Worm (Caenorhabditis elegans) whole organism, young adult: ENCODE data around the gene Y40B10A.9.

Source experiments
- chd-7 ChIP-seq: sonication (generic microtip); optimal IDR thresholded peaks from 2 replicates; lab custom pipeline; 2016; ENCODE audit warnings: mild to moderate bottlenecking, missing genetic modification characterization, moderate library complexity, missing compliant biosample characterization
- nhr-90 ChIP-seq: sonication (generic microtip); optimal IDR thresholded peaks from 2 replicates; lab custom pipeline; 2016; ENCODE audit warnings: missing genotype, mild to moderate bottlenecking, missing genetic modification characterization, missing compliant biosample characterization

DNA sequence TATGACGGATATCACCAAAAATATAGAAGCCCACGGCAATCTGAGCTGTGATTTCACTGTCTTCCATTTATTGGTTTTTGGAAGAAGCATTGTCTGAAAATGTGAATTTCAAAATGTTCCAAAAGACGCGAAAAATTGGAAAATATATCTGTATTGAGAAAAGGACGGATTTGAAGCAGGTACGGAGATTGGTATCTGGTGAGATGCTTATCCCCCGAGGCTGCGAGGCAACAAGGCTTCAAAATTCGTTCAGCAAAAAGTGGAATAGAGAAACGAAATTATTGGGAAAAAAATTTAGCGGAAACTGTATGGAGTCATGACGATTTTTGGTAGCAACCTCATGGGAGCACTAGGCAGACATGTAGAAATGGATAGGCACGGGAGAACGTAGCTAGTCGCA is 30.4 kb upstream of the Y40B10A.9 start, which contains the start of gene F36F12.1:
- TF ChIP-seq chd-7 = no peak
- no peak for TF ChIP-seq nhr-90 (tag; lab: Kevin White, UChicago)
